Worm (Caenorhabditis elegans) whole organism, young adult: ENCODE measurements around the gene plx-1.

Experiments
- B0336.3 ChIP-seq: fragments of 200-800 bp; sonication (Bioruptor generic); IDR thresholded peaks from 2 replicates; pipeline ENCODE4 v1.3.6; 2022; ENCODE audit warnings: missing genetic modification characterization, missing compliant biosample characterization
- D2030.7 ChIP-seq: fragments of 200-800 bp; sonication (Bioruptor generic); IDR thresholded peaks from 2 replicates; pipeline ENCODE4 v1.3.6; 2022; ENCODE audit warnings: missing genetic modification reagents, missing genetic modification characterization, missing compliant biosample characterization
- F33H1.4 ChIP-seq: fragments of 200-800 bp; sonication (Bioruptor generic); IDR thresholded peaks from 2 replicates; pipeline ENCODE4 v1.3.6; 2022; ENCODE audit warnings: missing genetic modification reagents, missing genetic modification characterization, missing compliant biosample characterization
- F37B4.10 ChIP-seq: fragments of 200-800 bp; sonication (Bioruptor generic); IDR thresholded peaks from 2 replicates; pipeline ENCODE4 v1.3.6; 2022; ENCODE audit warnings: missing genetic modification characterization, missing compliant biosample characterization
- F49E8.2 ChIP-seq: sonication (generic microtip); optimal IDR thresholded peaks from 3 replicates; lab custom pipeline; 2017; ENCODE audit warnings: missing genetic modification characterization, mild to moderate bottlenecking, missing compliant biosample characterization, antibody characterized with exemption, moderate library complexity; ENCODE audit not compliant: insufficient read depth
- F52B5.7 ChIP-seq: sonication (generic microtip); optimal IDR thresholded peaks from 2 replicates; lab custom pipeline; 2016; ENCODE audit warnings: mild to moderate bottlenecking, missing genetic modification characterization, missing compliant biosample characterization
- F55B11.4 ChIP-seq: sonication (generic microtip); optimal IDR thresholded peaks from 2 replicates; lab custom pipeline; 2016; ENCODE audit warnings: missing compliant biosample characterization, missing genetic modification characterization, borderline replicate concordance; ENCODE audit not compliant: insufficient read depth
- F57C9.4 ChIP-seq: sonication (generic microtip); optimal IDR thresholded peaks from 2 replicates; lab custom pipeline; 2017; ENCODE audit warnings: mild to moderate bottlenecking, missing genetic modification characterization, missing compliant biosample characterization
- Y53F4B.3 ChIP-seq: fragments of 200-800 bp; sonication (Bioruptor generic); IDR thresholded peaks from 2 replicates; pipeline ENCODE4 v1.3.6; 2022; ENCODE audit warnings: missing genetic modification reagents, missing genetic modification characterization, missing compliant biosample characterization
- Y53G8AR.9 ChIP-seq: fragments of 200-800 bp; sonication (Bioruptor generic); conservative IDR thresholded peaks from 2 replicates; pipeline ENCODE4 v1.3.6; 2022; ENCODE audit warnings: missing genetic modification reagents, missing genetic modification characterization, missing compliant biosample characterization
- Y67H2A.10 ChIP-seq: fragments of 200-800 bp; sonication (Bioruptor generic); conservative IDR thresholded peaks from 2 replicates; pipeline ENCODE4 v1.3.6; 2022; ENCODE audit warnings: missing genetic modification reagents, missing genetic modification characterization, missing compliant biosample characterization
- akir-1 ChIP-seq: fragments of 200-800 bp; sonication (Bioruptor generic); optimal IDR thresholded peaks from 2 replicates; lab custom pipeline; 2018; ENCODE audit warnings: mild to moderate bottlenecking, missing genetic modification characterization, moderate library complexity, missing compliant biosample characterization
- ama-1 ChIP-seq, 3 experiments: fragments of 150-350 bp in 1 of 3; sonication (generic microtip) in 2 of 3; optimal IDR thresholded peaks; 2 replicates each; lab custom pipeline; 2014 to 2018; ENCODE audit warnings: missing biosample characterization in 2 of 3, missing genetic modification characterization in 2 of 3, missing genetic modification reagents in 2 of 3
- aptf-2 ChIP-seq: fragments of 200-800 bp; sonication (Bioruptor generic); conservative IDR thresholded peaks from 2 replicates; pipeline ENCODE4 v1.3.6; 2022; ENCODE audit warnings: missing genetic modification reagents, missing genetic modification characterization, missing compliant biosample characterization
- aptf-3 ChIP-seq: fragments of 200-800 bp; sonication (Bioruptor generic); IDR thresholded peaks from 2 replicates; pipeline ENCODE4 v1.3.6; 2022; ENCODE audit warnings: missing genetic modification characterization, missing compliant biosample characterization
- atf-7 ChIP-seq: sonication (generic microtip); optimal IDR thresholded peaks from 2 replicates; lab custom pipeline; 2017; ENCODE audit warnings: mild to moderate bottlenecking, missing genetic modification characterization, missing compliant biosample characterization
- attf-6 ChIP-seq: fragments of 200-800 bp; sonication (Bioruptor generic); IDR thresholded peaks from 2 replicates; pipeline ENCODE4 v1.3.6; 2022; ENCODE audit warnings: missing genetic modification reagents, missing genetic modification characterization, missing compliant biosample characterization
- ccch-3 ChIP-seq: fragments of 200-800 bp; sonication (Bioruptor generic); optimal IDR thresholded peaks from 2 replicates; lab custom pipeline; 2018; ENCODE audit warnings: mild to moderate bottlenecking, missing genetic modification characterization, missing compliant biosample characterization
- ceh-27 ChIP-seq: fragments of 200-800 bp; sonication (Bioruptor generic); optimal IDR thresholded peaks from 2 replicates; lab custom pipeline; 2018; ENCODE audit warnings: mild to moderate bottlenecking, missing genetic modification characterization, moderate library complexity, missing compliant biosample characterization
- ceh-40 ChIP-seq: fragments of 200-800 bp; sonication (Bioruptor generic); IDR thresholded peaks from 2 replicates; pipeline ENCODE4 v1.3.6; 2022; ENCODE audit warnings: missing genetic modification characterization, missing compliant biosample characterization
- ceh-79 ChIP-seq: sonication (generic microtip); optimal IDR thresholded peaks from 2 replicates; lab custom pipeline; 2017; ENCODE audit warnings: mild to moderate bottlenecking, missing genetic modification characterization, missing compliant biosample characterization
- chd-7 ChIP-seq: sonication (generic microtip); optimal IDR thresholded peaks from 2 replicates; lab custom pipeline; 2016; ENCODE audit warnings: mild to moderate bottlenecking, missing genetic modification characterization, moderate library complexity, missing compliant biosample characterization
- die-1 ChIP-seq: sonication (generic microtip); optimal IDR thresholded peaks from 2 replicates; lab custom pipeline; 2016; ENCODE audit warnings: missing genotype, mild to moderate bottlenecking, missing genetic modification characterization, missing compliant biosample characterization
- dpff-1 ChIP-seq: sonication (generic microtip); optimal IDR thresholded peaks from 2 replicates; lab custom pipeline; 2017; ENCODE audit warnings: mild to moderate bottlenecking, missing genetic modification characterization, missing compliant biosample characterization
- efl-1 ChIP-seq: fragments of 150-350 bp; optimal IDR thresholded peaks from 2 replicates; lab custom pipeline; 2014; ENCODE audit warnings: missing biosample characterization, missing genetic modification reagents, missing genetic modification characterization
- ekl-4 ChIP-seq: fragments of 200-800 bp; sonication (Bioruptor generic); IDR thresholded peaks from 2 replicates; pipeline ENCODE4 v1.3.6; 2022; ENCODE audit warnings: missing genetic modification reagents, missing genetic modification characterization, missing compliant biosample characterization
- gei-17 ChIP-seq: fragments of 200-800 bp; sonication (Bioruptor generic); optimal IDR thresholded peaks from 2 replicates; lab custom pipeline; 2018; ENCODE audit warnings: mild to moderate bottlenecking, missing genetic modification characterization, missing compliant biosample characterization
- him-1 ChIP-seq: sonication (generic microtip); optimal IDR thresholded peaks from 2 replicates; lab custom pipeline; 2016; ENCODE audit warnings: missing genotype, missing genetic modification reagents, missing genetic modification characterization, missing compliant biosample characterization
- hrde-1 ChIP-seq: sonication (generic microtip); optimal IDR thresholded peaks from 2 replicates; lab custom pipeline; 2016; ENCODE audit warnings: missing genetic modification characterization, mild to moderate bottlenecking, missing compliant biosample characterization, moderate library complexity, missing genotype, missing genetic modification reagents, borderline replicate concordance
- lag-1 ChIP-seq: fragments of 200-800 bp; sonication (Bioruptor generic); IDR thresholded peaks from 2 replicates; pipeline ENCODE4 v1.3.6; 2022; ENCODE audit warnings: missing genetic modification reagents, missing genetic modification characterization, missing compliant biosample characterization
- lin-40 ChIP-seq: sonication (generic microtip); optimal IDR thresholded peaks from 2 replicates; lab custom pipeline; 2016; ENCODE audit warnings: missing genetic modification characterization, mild to moderate bottlenecking, missing compliant biosample characterization, missing genotype, missing genetic modification reagents
- lsy-27 ChIP-seq: sonication (generic microtip); optimal IDR thresholded peaks from 2 replicates; lab custom pipeline; 2017; ENCODE audit warnings: missing genetic modification characterization, mild to moderate bottlenecking, missing compliant biosample characterization, antibody characterized with exemption, missing genotype, borderline replicate concordance; ENCODE audit not compliant: insufficient read depth
- madf-10 ChIP-seq: sonication (generic microtip); optimal IDR thresholded peaks from 2 replicates; lab custom pipeline; 2016; ENCODE audit warnings: mild to moderate bottlenecking, missing genetic modification characterization, missing compliant biosample characterization
- madf-3 ChIP-seq: fragments of 200-800 bp; sonication (Bioruptor generic); IDR thresholded peaks from 2 replicates; pipeline ENCODE4 v1.3.6; 2022; ENCODE audit warnings: missing genetic modification reagents, missing genetic modification characterization, missing compliant biosample characterization
- madf-6 ChIP-seq: fragments of 200-800 bp; sonication (Bioruptor generic); IDR thresholded peaks from 2 replicates; pipeline ENCODE4 v1.3.6; 2022; ENCODE audit warnings: missing genetic modification reagents, missing genetic modification characterization, missing compliant biosample characterization
- madf-8 ChIP-seq: fragments of 200-800 bp; sonication (Bioruptor generic); conservative IDR thresholded peaks from 2 replicates; pipeline ENCODE4 v1.3.6; 2022; ENCODE audit warnings: missing genetic modification reagents, missing genetic modification characterization, missing compliant biosample characterization
- mxl-1 ChIP-seq: sonication (generic microtip); optimal IDR thresholded peaks from 2 replicates; lab custom pipeline; 2016; ENCODE audit warnings: missing genetic modification characterization, missing compliant biosample characterization
- nfya-2 ChIP-seq: fragments of 200-800 bp; sonication (Bioruptor generic); IDR thresholded peaks from 2 replicates; pipeline ENCODE4 v1.3.6; 2022; ENCODE audit warnings: missing genetic modification reagents, missing genetic modification characterization, missing compliant biosample characterization
- nhr-27 ChIP-seq: fragments of 200-800 bp; sonication (Bioruptor generic); optimal IDR thresholded peaks from 2 replicates; lab custom pipeline; 2018; ENCODE audit warnings: mild to moderate bottlenecking, missing genetic modification characterization, moderate library complexity, missing compliant biosample characterization
- nhr-80 ChIP-seq: sonication (generic microtip); optimal IDR thresholded peaks from 2 replicates; lab custom pipeline; 2016; ENCODE audit warnings: missing genetic modification characterization, missing compliant biosample characterization
- rec-8 ChIP-seq, 2 experiments: sonication (generic microtip); optimal IDR thresholded peaks; 2 replicates each; lab custom pipeline; 2016; ENCODE audit warnings: mild to moderate bottlenecking in 2 of 2, missing genetic modification characterization in 2 of 2, missing genetic modification reagents in 2 of 2, missing genotype in 2 of 2, missing biosample characterization in 1 of 2, missing compliant biosample characterization in 1 of 2, moderate library complexity in 1 of 2
- sdz-38 ChIP-seq: sonication (generic microtip); optimal IDR thresholded peaks from 2 replicates; lab custom pipeline; 2016; ENCODE audit warnings: missing genotype, missing genetic modification characterization, missing compliant biosample characterization
- snpc-3.4 ChIP-seq: sonication (generic microtip); optimal IDR thresholded peaks from 2 replicates; lab custom pipeline; 2017; ENCODE audit warnings: missing genetic modification characterization, mild to moderate bottlenecking, missing compliant biosample characterization, antibody characterized with exemption, moderate library complexity, missing genotype, missing genetic modification reagents
- tbx-9 ChIP-seq: sonication (generic microtip); optimal IDR thresholded peaks from 2 replicates; lab custom pipeline; 2016; ENCODE audit warnings: borderline replicate concordance, missing genetic modification characterization, inconsistent platforms, missing compliant biosample characterization
- unc-62 ChIP-seq: fragments of 150-350 bp; optimal IDR thresholded peaks from 2 replicates; lab custom pipeline; 2014; ENCODE audit warnings: missing biosample characterization, missing genetic modification reagents, missing genetic modification characterization
- xnd-1 ChIP-seq: sonication (generic microtip); optimal IDR thresholded peaks from 2 replicates; lab custom pipeline; 2016; ENCODE audit warnings: missing genotype, missing genetic modification reagents, missing genetic modification characterization, missing compliant biosample characterization
- ztf-25 ChIP-seq: fragments of 200-800 bp; sonication (Bioruptor generic); IDR thresholded peaks from 2 replicates; pipeline ENCODE4 v1.3.6; 2022; ENCODE audit warnings: missing genetic modification reagents, missing genetic modification characterization, missing compliant biosample characterization

plx-1 gene

ce11 chrIV:991647-992400 is 32.5 kb downstream of the plx-1 start, which contains the start of gene lep-2 (continued):
- TF ChIP-seq rec-8 (tag; optimal IDR thresholded peaks at IDR 0.05; lab: Kevin White, UChicago), result no peak
- TF ChIP-seq madf-6 (GFP tag; lab: Robert Waterston, UW), result peak; percentile 15; the same call in 1 of the 2 replicates
- TF ChIP-seq nhr-27 (tag; lab: Kevin White, UChicago), result no peak
- TF ChIP-seq attf-6, result no peak
- TF ChIP-seq xnd-1, result no peak
- peak; percentile 25; the same call in 1 of the 2 replicates for TF ChIP-seq F33H1.4 (GFP tag; lab: Robert Waterston, UW)
- TF ChIP-seq Y53F4B.3 (GFP tag; lab: Robert Waterston, UW), result no peak
- no peak for TF ChIP-seq ceh-79 (tag; lab: Kevin White, UChicago)
- TF ChIP-seq snpc-3.4 (tag; lab: Kevin White, UChicago), result peak; percentile 15
- no peak for TF ChIP-seq F57C9.4 (tag; lab: Kevin White, UChicago)
- TF ChIP-seq unc-62 (GFP tag; lab: Kevin White, UChicago), result no peak
- TF ChIP-seq nfya-2, result no peak
- TF ChIP-seq efl-1 (GFP tag; lab: Kevin White, UChicago), result peak; percentile 64
- TF ChIP-seq him-1 (tag; lab: Kevin White, UChicago), result peak; percentile 0
- no peak for TF ChIP-seq aptf-2 (GFP tag; lab: Robert Waterston, UW)
- TF ChIP-seq madf-10 (tag; lab: Kevin White, UChicago), result no peak
- no peak for TF ChIP-seq ztf-25 (GFP tag; lab: Robert Waterston, UW)
- no peak for TF ChIP-seq ccch-3 (GFP tag; lab: Kevin White, UChicago)
- no peak for TF ChIP-seq Y67H2A.10 (GFP tag; lab: Robert Waterston, UW)
- TF ChIP-seq F49E8.2 (tag; lab: Kevin White, UChicago), result peak; percentile 8
- TF ChIP-seq akir-1 (GFP tag; lab: Kevin White, UChicago), result no peak
- TF ChIP-seq F55B11.4, result no peak
- TF ChIP-seq ceh-40 (GFP tag; lab: Robert Waterston, UW), result no peak
- no peak; the same call in 1 of the 2 replicates for TF ChIP-seq B0336.3
- no peak for TF ChIP-seq ceh-27 (GFP tag; lab: Kevin White, UChicago)
- TF ChIP-seq sdz-38 (tag; lab: Kevin White, UChicago), result no peak
- no peak for TF ChIP-seq Y53G8AR.9 (GFP tag; lab: Robert Waterston, UW)
- TF ChIP-seq aptf-3 (GFP tag; lab: Robert Waterston, UW), result no peak
- no peak for TF ChIP-seq ekl-4 (GFP tag; lab: Robert Waterston, UW)
- TF ChIP-seq mxl-1 (tag; lab: Kevin White, UChicago), result no peak
- TF ChIP-seq nhr-80 (tag; lab: Kevin White, UChicago), result no peak
- no peak for TF ChIP-seq lsy-27 (tag; lab: Kevin White, UChicago)
- TF ChIP-seq atf-7 (tag; lab: Kevin White, UChicago), result no peak
- TF ChIP-seq F37B4.10 (GFP tag; lab: Robert Waterston, UW), result no peak
- TF ChIP-seq hrde-1 (tag; lab: Kevin White, UChicago), result peak; percentile 64
- TF ChIP-seq lin-40 (tag; lab: Kevin White, UChicago), result no peak
- no peak for TF ChIP-seq madf-3 (GFP tag; lab: Robert Waterston, UW)
- TF ChIP-seq tbx-9 (tag; lab: Kevin White, UChicago), result no peak
- peak; percentile 35; the same call in 1 of the 2 replicates for TF ChIP-seq D2030.7 (GFP tag; lab: Robert Waterston, UW)
- no peak for TF ChIP-seq lag-1
- no peak for TF ChIP-seq ama-1 (optimal IDR thresholded peaks at IDR 0.05; lab: Kevin White, UChicago)
- TF ChIP-seq ama-1 (GFP tag; optimal IDR thresholded peaks at IDR 0.05; lab: Kevin White, UChicago), result no peak
- no peak for TF ChIP-seq dpff-1 (tag; lab: Kevin White, UChicago)
- TF ChIP-seq chd-7 (tag; lab: Kevin White, UChicago), result no peak
- no peak for TF ChIP-seq madf-8
- no peak for TF ChIP-seq F52B5.7 (tag; lab: Kevin White, UChicago)
- TF ChIP-seq die-1 (tag; lab: Kevin White, UChicago), result no peak
- TF ChIP-seq gei-17 (GFP tag; lab: Kevin White, UChicago), result no peak
